Worm (Caenorhabditis elegans) whole organism, late embryonic: Measurements from ENCODE around the gene D2063.1.

Source experiments
- K02D7.2 ChIP-seq: sonication (generic microtip); optimal IDR thresholded peaks from 2 replicates; lab custom pipeline; 2017; ENCODE audit warnings: mild to moderate bottlenecking, missing genetic modification characterization, missing compliant biosample characterization
- ceh-14 ChIP-seq: sonication (generic microtip); optimal IDR thresholded peaks from 2 replicates; lab custom pipeline; 2016; ENCODE audit warnings: missing genotype, missing genetic modification characterization, missing compliant biosample characterization
- ceh-9 ChIP-seq: sonication (generic microtip); optimal IDR thresholded peaks from 2 replicates; lab custom pipeline; 2016; ENCODE audit warnings: mild to moderate bottlenecking, missing genetic modification characterization, inconsistent platforms, missing compliant biosample characterization
- elt-2 ChIP-seq: sonication (generic microtip); optimal IDR thresholded peaks from 2 replicates; lab custom pipeline; 2016; ENCODE audit warnings: missing genetic modification reagents, missing genetic modification characterization, missing compliant biosample characterization
- elt-4 ChIP-seq: sonication (generic microtip); optimal IDR thresholded peaks from 2 replicates; lab custom pipeline; 2016; ENCODE audit warnings: missing genetic modification characterization, missing compliant biosample characterization
- hlh-30 ChIP-seq: sonication (generic microtip); optimal IDR thresholded peaks from 2 replicates; lab custom pipeline; 2017; ENCODE audit warnings: antibody characterized with exemption, missing genetic modification characterization, missing compliant biosample characterization; ENCODE audit not compliant: insufficient read depth
- lin-11 ChIP-seq: fragments of 200-800 bp; sonication (Bioruptor generic); optimal IDR thresholded peaks from 2 replicates; lab custom pipeline; 2018; ENCODE audit warnings: mild to moderate bottlenecking, missing genetic modification characterization, missing compliant biosample characterization
- mec-3 ChIP-seq: sonication (generic microtip); optimal IDR thresholded peaks from 2 replicates; lab custom pipeline; 2016; ENCODE audit warnings: borderline replicate concordance, missing genetic modification characterization, missing compliant biosample characterization
- npax-4 ChIP-seq: sonication (generic microtip); optimal IDR thresholded peaks from 2 replicates; lab custom pipeline; 2016; ENCODE audit warnings: missing genetic modification characterization, missing compliant biosample characterization
- rnt-1 ChIP-seq: sonication (generic microtip); optimal IDR thresholded peaks from 2 replicates; lab custom pipeline; 2016; ENCODE audit warnings: missing genetic modification characterization, missing compliant biosample characterization
- syd-9 ChIP-seq: sonication (generic microtip); optimal IDR thresholded peaks from 2 replicates; lab custom pipeline; 2016; ENCODE audit warnings: mild to moderate bottlenecking, missing genetic modification characterization, moderate library complexity, missing compliant biosample characterization

- TF ChIP-seq hlh-30 (tag; lab: Kevin White, UChicago) (no peak), ceh-14 (no peak), npax-4 (tag; lab: Kevin White, UChicago) (no peak), ceh-9 (no peak), rnt-1 (no peak), elt-4 (no peak), syd-9 (tag; lab: Kevin White, UChicago) (no peak), lin-11 (no peak), elt-2 (tag; lab: Kevin White, UChicago) (no peak), mec-3 (tag; lab: Kevin White, UChicago) (no peak), K02D7.2 (tag; lab: Kevin White, UChicago) (no peak)
Measured at ce11 chrV:4325415-4325814, 1.5 kb upstream of the D2063.1 start, which contains the start of gene nhr-125.
